Worm (Caenorhabditis elegans) whole organism, L2 larva: ENCODE data around the gene F37C12.21.

Experiments used
- ama-1 ChIP-seq: fragments of 150-350 bp; optimal IDR thresholded peaks from 2 replicates; lab custom pipeline; 2018; ENCODE audit warnings: inconsistent platforms
- ceh-16 ChIP-seq: fragments of 150-350 bp; optimal IDR thresholded peaks from 2 replicates; lab custom pipeline; 2014; ENCODE audit warnings: missing biosample characterization, missing genetic modification characterization
- fos-1 ChIP-seq: fragments of 150-350 bp; optimal IDR thresholded peaks from 2 replicates; lab custom pipeline; 2014; ENCODE audit warnings: missing biosample characterization, missing genetic modification characterization
- lin-11 ChIP-seq: fragments of 150-350 bp; sonication (generic microtip); optimal IDR thresholded peaks from 2 replicates; lab custom pipeline; 2014; ENCODE audit warnings: missing biosample characterization, missing genetic modification characterization, inconsistent platforms, mixed read lengths
- mdl-1 ChIP-seq, 2 experiments: fragments of 150-350 bp in 1 of 2; sonication (generic microtip) in 1 of 2; optimal IDR thresholded peaks; 2 replicates each; lab custom pipeline; 2017; ENCODE audit warnings: missing biosample characterization in 2 of 2, missing genetic modification characterization in 2 of 2
- nhr-77 ChIP-seq: fragments of 150-350 bp; optimal IDR thresholded peaks from 2 replicates; lab custom pipeline; 2014; ENCODE audit warnings: missing biosample characterization, missing genetic modification characterization
- snpc-4 ChIP-seq: fragments of 150-350 bp; optimal IDR thresholded peaks from 2 replicates; lab custom pipeline; 2014; ENCODE audit warnings: missing biosample characterization, missing genetic modification characterization
- unc-39 ChIP-seq: fragments of 150-350 bp; optimal IDR thresholded peaks from 2 replicates; lab custom pipeline; 2014; ENCODE audit warnings: missing biosample characterization, missing genetic modification characterization
- ztf-11 ChIP-seq: sonication (generic microtip); optimal IDR thresholded peaks from 2 replicates; lab custom pipeline; 2017; ENCODE audit warnings: missing biosample characterization, missing genetic modification characterization

DNA sequence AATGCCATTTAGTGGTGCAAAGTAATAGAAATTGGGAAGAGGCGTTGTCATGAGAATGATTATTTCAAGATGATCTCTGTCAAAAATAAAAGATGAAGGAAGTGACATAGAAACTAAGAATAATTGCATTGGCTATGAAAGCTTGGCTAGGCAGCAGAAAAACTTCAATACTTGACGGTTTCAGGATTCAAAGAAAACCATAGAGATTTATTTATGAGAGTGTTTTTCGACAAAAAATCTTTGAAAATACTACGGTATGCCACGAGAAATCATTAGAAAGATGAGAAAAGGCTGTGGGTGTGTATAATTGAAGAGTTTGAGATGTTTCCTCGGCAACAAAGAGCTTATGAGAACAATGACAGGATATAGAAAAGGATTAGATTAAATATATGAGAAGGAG, 2.7 kb upstream of the F37C12.21 start, which contains the start of gene F37C12.14:
- TF ChIP-seq ceh-16, result no peak
- no peak for TF ChIP-seq mdl-1 (tag; optimal IDR thresholded peaks at IDR 0.05; lab: Kevin White, UChicago)
- no peak for TF ChIP-seq ztf-11 (tag; lab: Kevin White, UChicago)
- no peak for TF ChIP-seq lin-11 (tag; lab: Kevin White, UChicago)
- TF ChIP-seq snpc-4 (tag; lab: Kevin White, UChicago), result no peak
- no peak for TF ChIP-seq unc-39 (tag; lab: Kevin White, UChicago)
- no peak for TF ChIP-seq fos-1 (tag; lab: Kevin White, UChicago)
- TF ChIP-seq nhr-77 (tag; lab: Kevin White, UChicago), result no peak
- no peak for TF ChIP-seq ama-1
